Worm (Caenorhabditis elegans): ENCODE results near the gene ZK1290.11.

- TF ChIP-seq him-1 (tag; optimal IDR thresholded peaks at IDR 0.05) (no peak), dao-5 (tag; optimal IDR thresholded peaks at IDR 0.05) (no peak)
Measured at ce11 chrII:7607953-7608352, 46.6 kb upstream of the ZK1290.11 start, which contains the start of gene lips-17.
